Fruit fly (Drosophila melanogaster) S2 (cell line): ENCODE results near the gene CG31268.

Experiments
- CG8478 ChIP-seq: fragments of >200 bp; optimal IDR thresholded peaks from 2 replicates; lab custom pipeline; 2018
- CTCF ChIP-seq, 2 experiments: fragments of >200 bp; optimal IDR thresholded peaks; 2 replicates each; lab custom pipeline; 2018

The CG31268 gene

dm6 chr3R:17042838-17043569 is 11.4 kb downstream of the CG31268 start, which contains the start of the genes bdwf and Patr-1:
TSS of gene bdwf (minus strand) at chr3R:17043136.
TSS of gene Patr-1 (plus strand) at chr3R:17043564.
- TF ChIP-seq CTCF (optimal IDR thresholded peaks at IDR 0.05; lab: Kevin White, UChicago) (no peak), CG8478 (no peak)

dm6 chr3R:17043570-17043923 is 11.9 kb downstream of the CG31268 start:
- TF ChIP-seq CTCF (optimal IDR thresholded peaks at IDR 0.05; lab: Kevin White, UChicago) = no peak
- TF ChIP-seq CG8478 = no peak

dm6 chr3R:17048867-17049266 is 17.3 kb downstream of the CG31268 start:
- no peak for TF ChIP-seq CG8478
- no peak for TF ChIP-seq CTCF (optimal IDR thresholded peaks at IDR 0.05; lab: Kevin White, UChicago)

- TF ChIP-seq CTCF (optimal IDR thresholded peaks at IDR 0.05; lab: Kevin White, UChicago) = no peak
- TF ChIP-seq CG8478 = no peak
Observed at dm6 chr3R:17052465-17053149, 21.0 kb downstream of the CG31268 start.

dm6 chr3R:17053415-17054177 is 22.0 kb downstream of the CG31268 start, which contains the start of gene Dad:
TSS of gene Dad (plus strand) at chr3R:17054007.
- TF ChIP-seq CG8478 (no peak), CTCF (optimal IDR thresholded peaks at IDR 0.05; lab: Kevin White, UChicago) (no peak)

dm6 chr3R:17054528-17054927 is 22.9 kb downstream of the CG31268 start:
- no peak for TF ChIP-seq CTCF (optimal IDR thresholded peaks at IDR 0.05; lab: Kevin White, UChicago)
- TF ChIP-seq CG8478 = no peak

dm6 chr3R:17056183-17056904 is 24.7 kb downstream of the CG31268 start:
- TF ChIP-seq CG8478 (no peak), CTCF (optimal IDR thresholded peaks at IDR 0.05; lab: Kevin White, UChicago) (peak; percentile 20 to 32)

dm6 chr3R:17056905-17057251 is 25.3 kb downstream of the CG31268 start:
- no peak for TF ChIP-seq CG8478
- TF ChIP-seq CTCF (optimal IDR thresholded peaks at IDR 0.05; lab: Kevin White, UChicago) = no peak

- no peak for TF ChIP-seq CG8478
- no peak for TF ChIP-seq CTCF (optimal IDR thresholded peaks at IDR 0.05; lab: Kevin White, UChicago)
Observed at dm6 chr3R:17059100-17059810, 27.7 kb downstream of the CG31268 start.

- TF ChIP-seq CG8478 (no peak), CTCF (optimal IDR thresholded peaks at IDR 0.05; lab: Kevin White, UChicago) (no peak)
Observed at dm6 chr3R:17059811-17060169, 28.2 kb downstream of the CG31268 start.

dm6 chr3R:17060244-17060664 is 28.7 kb downstream of the CG31268 start:
- no peak for TF ChIP-seq CTCF (optimal IDR thresholded peaks at IDR 0.05; lab: Kevin White, UChicago)
- no peak for TF ChIP-seq CG8478

- TF ChIP-seq CG8478 (no peak), CTCF (optimal IDR thresholded peaks at IDR 0.05; lab: Kevin White, UChicago) (no peak)
Observed at dm6 chr3R:17060809-17061394, 29.3 kb downstream of the CG31268 start.

dm6 chr3R:17061736-17062371 is 30.3 kb downstream of the CG31268 start:
- TF ChIP-seq CTCF (optimal IDR thresholded peaks at IDR 0.05; lab: Kevin White, UChicago) (no peak), CG8478 (no peak)

dm6 chr3R:17062705-17063104 is 31.1 kb downstream of the CG31268 start:
- TF ChIP-seq CTCF (optimal IDR thresholded peaks at IDR 0.05; lab: Kevin White, UChicago) (no peak), CG8478 (no peak)
